Worm (Caenorhabditis elegans) whole organism, L1 larva: ENCODE measurements around the gene his-24.

Experiments
- dpl-1 ChIP-seq, 3 experiments: fragments of 150-350 bp in 2 of 3; sonication (generic microtip) in 1 of 3; optimal IDR thresholded peaks; 2 replicates each; lab custom pipeline; 2014 to 2017; ENCODE audit warnings: missing biosample characterization in 3 of 3, missing genetic modification characterization in 3 of 3, missing genetic modification reagents in 3 of 3
- fos-1 ChIP-seq: fragments of 150-350 bp; optimal IDR thresholded peaks from 2 replicates; lab custom pipeline; 2014; ENCODE audit warnings: missing biosample characterization, missing genetic modification characterization
- unc-130 ChIP-seq: fragments of 150-350 bp; optimal IDR thresholded peaks from 2 replicates; lab custom pipeline; 2017; ENCODE audit warnings: missing biosample characterization, missing genetic modification characterization, inconsistent platforms
- zip-4 ChIP-seq: fragments of 200-800 bp; sonication (Bioruptor generic); optimal IDR thresholded peaks from 2 replicates; lab custom pipeline; 2018; ENCODE audit warnings: mild to moderate bottlenecking, missing genetic modification characterization, moderate library complexity, missing compliant biosample characterization

DNA sequence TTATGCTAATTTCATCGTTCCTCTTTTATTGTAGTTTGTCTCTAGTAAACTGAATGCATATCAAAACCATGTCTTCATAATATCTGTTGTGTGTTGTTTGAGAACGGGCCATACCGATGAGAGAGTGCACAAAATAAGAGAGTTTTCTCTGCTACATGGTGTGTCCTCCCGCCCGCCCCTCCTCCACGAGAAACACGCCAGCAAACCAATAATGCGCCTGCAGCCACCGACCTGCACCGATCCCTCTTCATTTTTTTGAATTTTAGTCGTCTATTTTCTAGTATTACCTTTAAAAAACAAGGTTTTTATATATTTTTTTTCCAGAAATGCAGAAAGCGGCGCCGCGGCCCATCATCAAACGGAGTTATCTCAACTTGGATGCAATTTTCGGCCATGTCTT is 9.6 kb upstream of the his-24 start, which contains the start of gene gfi-3:
- TF ChIP-seq dpl-1 (GFP tag; optimal IDR thresholded peaks at IDR 0.05; lab: Kevin White, UChicago) (peak; percentile 68 to 79 (median 74)), zip-4 (GFP tag; lab: Kevin White, UChicago) (peak; percentile 51), fos-1 (tag; lab: Kevin White, UChicago) (peak; percentile 55), unc-130 (tag; lab: Kevin White, UChicago) (peak; percentile 51)
